Fruit fly (Drosophila melanogaster): ENCODE results near the gene CG9641.

CG9641 gene

DNA sequence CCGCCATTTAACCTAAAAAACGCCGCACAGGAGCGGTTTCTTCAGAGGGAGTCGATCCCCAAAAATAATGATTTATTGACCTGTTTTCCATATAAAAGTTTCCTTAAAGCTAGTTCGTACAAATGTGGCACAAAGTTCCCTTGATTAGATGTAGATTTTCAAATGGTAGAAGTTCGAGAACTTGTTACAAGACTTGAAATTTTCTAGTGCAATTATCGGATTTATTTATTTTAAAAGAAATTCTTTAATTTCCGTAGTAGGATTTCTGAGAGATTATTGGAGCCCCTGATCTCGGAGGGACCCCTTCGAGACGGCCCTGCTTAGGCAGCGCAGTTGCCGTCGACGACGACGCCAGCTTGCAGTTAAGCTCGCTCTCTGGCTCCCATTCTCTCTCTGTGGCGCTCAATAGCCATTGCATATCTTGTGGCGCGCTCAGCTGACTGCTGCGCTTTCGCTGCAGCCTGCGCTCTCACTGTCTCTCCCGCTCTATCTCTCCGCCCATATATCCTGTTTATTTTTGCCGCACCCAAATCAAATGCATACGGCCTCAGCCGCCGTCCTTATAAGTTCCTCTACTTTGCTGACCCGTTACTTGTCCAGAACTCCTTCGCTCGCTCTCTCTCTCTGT lies 19.0 kb downstream of the CG9641 start (continued):
- no peak for TF ChIP-seq tap (tag; optimal IDR thresholded peaks at IDR 0.05)
- no peak for TF ChIP-seq prd (optimal IDR thresholded peaks at IDR 0.05)
- peak; percentile 61; the same call in 2 of the 3 replicates for TF ChIP-seq prd (GFP tag; IDR thresholded peaks at IDR 0.05)
- peak; percentile 86 for TF ChIP-seq nmo (GFP tag; optimal IDR thresholded peaks at IDR 0.05)
- TF ChIP-seq Usf (GFP tag; optimal IDR thresholded peaks at IDR 0.05), result no peak
- TF ChIP-seq Nf-YB (GFP tag; optimal IDR thresholded peaks at IDR 0.05), result no peak
- TF ChIP-seq al (GFP tag; IDR thresholded peaks at IDR 0.05), result 0 out of 2 replicates have a peak, but pooled peaks have one; percentile 7
- TF ChIP-seq CG30020 (tag; optimal IDR thresholded peaks at IDR 0.05), result no peak
- peak; percentile 51; the same call in 1 of the 2 replicates for TF ChIP-seq vvl (GFP tag; IDR thresholded peaks at IDR 0.05)
- TF ChIP-seq CG9609 (GFP tag; optimal IDR thresholded peaks at IDR 0.05), result no peak
- no peak for TF ChIP-seq CG18619 (GFP tag; optimal IDR thresholded peaks at IDR 0.05)
- no peak for TF ChIP-seq mirr (GFP tag; optimal IDR thresholded peaks at IDR 0.05)
- TF ChIP-seq sc (optimal IDR thresholded peaks at IDR 0.05), result no peak
- TF ChIP-seq sc (GFP tag; optimal IDR thresholded peaks at IDR 0.05), result peak; percentile 47
- TF ChIP-seq unc-4 (GFP tag; IDR thresholded peaks at IDR 0.05; ENCODE audit: partially characterized antibody), result no peak
- peak; percentile 70 for TF ChIP-seq CG2712 (tag; optimal IDR thresholded peaks at IDR 0.05)
- TF ChIP-seq CG32532 (GFP tag; IDR thresholded peaks at IDR 0.05), result no peak
- TF ChIP-seq CG4424 (GFP tag; optimal IDR thresholded peaks at IDR 0.05), result peak; percentile 64
- no peak for TF ChIP-seq Ets65A (GFP tag)
- TF ChIP-seq CG6765 (GFP tag; optimal IDR thresholded peaks at IDR 0.05), result no peak
- no peak for TF ChIP-seq CG17912 (GFP tag; optimal IDR thresholded peaks at IDR 0.05)
- no peak for TF ChIP-seq pho (GFP tag; optimal IDR thresholded peaks at IDR 0.05)
- no peak for TF ChIP-seq kah (GFP tag; optimal IDR thresholded peaks at IDR 0.05)
- TF ChIP-seq HmgZ (tag; optimal IDR thresholded peaks at IDR 0.05), result no peak
- no peak for TF ChIP-seq inv (GFP tag; IDR thresholded peaks at IDR 0.05; ENCODE audit: partially characterized antibody)
- no peak for TF ChIP-seq CG4617 (GFP tag; optimal IDR thresholded peaks at IDR 0.05; ENCODE audit: borderline replicate concordance)
- TF ChIP-seq CG3726 (GFP tag; IDR thresholded peaks at IDR 0.05), result no peak
- no peak for TF ChIP-seq CG11695 (GFP tag; IDR thresholded peaks at IDR 0.05)
- TF ChIP-seq gcm (GFP tag; optimal IDR thresholded peaks at IDR 0.05), result no peak
- TF ChIP-seq Pdp1 (GFP tag; optimal IDR thresholded peaks at IDR 0.05), result peak; percentile 39 to 41
- no peak for TF ChIP-seq MTF-1 (GFP tag; optimal IDR thresholded peaks at IDR 0.05; ENCODE audit: borderline replicate concordance)
- peak; percentile 78 for TF ChIP-seq CG11504 (tag; optimal IDR thresholded peaks at IDR 0.05)
- TF ChIP-seq Mrtf (GFP tag; IDR thresholded peaks at IDR 0.05), result no peak
- no peak for TF ChIP-seq Antp (GFP tag; optimal IDR thresholded peaks at IDR 0.05)
- TF ChIP-seq luna (GFP tag; optimal IDR thresholded peaks at IDR 0.05), result no peak
- TF ChIP-seq NfI (GFP tag; optimal IDR thresholded peaks at IDR 0.05), result no peak
- peak; percentile 60 for TF ChIP-seq ems (GFP tag; optimal IDR thresholded peaks at IDR 0.05)
- no peak for TF ChIP-seq CG12071 (GFP tag; optimal IDR thresholded peaks at IDR 0.05)
- TF ChIP-seq shn (GFP tag; optimal IDR thresholded peaks at IDR 0.05), result no peak
- no peak for TF ChIP-seq CTCF (GFP tag; optimal IDR thresholded peaks at IDR 0.05)
- TF ChIP-seq CG33557 (GFP tag; optimal IDR thresholded peaks at IDR 0.05), result peak; percentile 20
- TF ChIP-seq Sry-δ (GFP tag; optimal IDR thresholded peaks at IDR 0.05), result no peak
- TF ChIP-seq CG11723 (GFP tag; optimal IDR thresholded peaks at IDR 0.05), result no peak
- TF ChIP-seq CG4360 (GFP tag; IDR thresholded peaks at IDR 0.05), result no peak
- TF ChIP-seq br (optimal IDR thresholded peaks at IDR 0.05), result no peak
- peak; percentile 78 for TF ChIP-seq CG18262 (tag; optimal IDR thresholded peaks at IDR 0.05)
- TF ChIP-seq bbx (GFP tag; IDR thresholded peaks at IDR 0.05; ENCODE audit: partially characterized antibody), result no peak
- TF ChIP-seq NC2α (GFP tag; optimal IDR thresholded peaks at IDR 0.05), result no peak
- TF ChIP-seq hth (optimal IDR thresholded peaks at IDR 0.05), result no peak
- TF ChIP-seq CG13624 (GFP tag; optimal IDR thresholded peaks at IDR 0.05), result no peak
- 0 out of 2 replicates have a peak, but pooled peaks have one; percentile 26 for TF ChIP-seq ap (GFP tag; IDR thresholded peaks at IDR 0.05)
- no peak for TF ChIP-seq gfzf (GFP tag; optimal IDR thresholded peaks at IDR 0.05)

Measured in whole organism, embryonic.